Fruit fly (Drosophila melanogaster): ENCODE measurements around the gene CG31495.

dm6 chr3R:13807906-13808305 is 31.8 kb downstream of the CG31495 start:
- TF ChIP-seq h (optimal IDR thresholded peaks at IDR 0.05), result no peak
- TF ChIP-seq insv (optimal IDR thresholded peaks at IDR 0.05), result no peak
- TF ChIP-seq ttk (optimal IDR thresholded peaks at IDR 0.05), result no peak
- TF ChIP-seq psq (optimal IDR thresholded peaks at IDR 0.05), result no peak
- TF ChIP-seq Sin3A (optimal IDR thresholded peaks at IDR 0.05), result no peak
